Worm (Caenorhabditis elegans) whole organism, L3 larva: ENCODE results near the gene twk-24.
A peak's percentile ranks its signal among the peaks of the same experiment; 100 is the strongest.

Experiments used
- R02D3.7 ChIP-seq: fragments of 150-350 bp; optimal IDR thresholded peaks from 2 replicates; lab custom pipeline; 2014; ENCODE audit warnings: missing biosample characterization, missing genetic modification characterization
- ZK546.5 ChIP-seq: sonication (generic microtip); optimal IDR thresholded peaks from 2 replicates; lab custom pipeline; 2017; ENCODE audit warnings: missing biosample characterization, missing genetic modification characterization
- aly-2 ChIP-seq: fragments of 150-350 bp; optimal IDR thresholded peaks from 2 replicates; lab custom pipeline; 2014; ENCODE audit warnings: missing biosample characterization, missing genetic modification characterization
- ama-1 ChIP-seq: fragments of 150-350 bp; optimal IDR thresholded peaks from 2 replicates; lab custom pipeline; 2018
- ceh-16 ChIP-seq: sonication (generic microtip); optimal IDR thresholded peaks from 2 replicates; lab custom pipeline; 2017; ENCODE audit warnings: missing biosample characterization, missing genetic modification characterization
- ceh-28 ChIP-seq: fragments of 150-350 bp; optimal IDR thresholded peaks from 2 replicates; lab custom pipeline; 2014; ENCODE audit warnings: missing biosample characterization, missing genetic modification reagents, missing genetic modification characterization
- ceh-82 ChIP-seq: fragments of 150-350 bp; optimal IDR thresholded peaks from 2 replicates; lab custom pipeline; 2014; ENCODE audit warnings: missing biosample characterization, missing genetic modification characterization
- ceh-9 ChIP-seq: sonication (generic microtip); optimal IDR thresholded peaks from 2 replicates; lab custom pipeline; 2018; ENCODE audit warnings: missing biosample characterization, missing genetic modification characterization
- daf-12 ChIP-seq: fragments of 150-350 bp; optimal IDR thresholded peaks from 2 replicates; lab custom pipeline; 2014; ENCODE audit warnings: missing biosample characterization, missing genetic modification reagents, missing genetic modification characterization
- egl-27 ChIP-seq: sonication (generic microtip); optimal IDR thresholded peaks from 4 replicates; lab custom pipeline; 2017; ENCODE audit warnings: missing biosample characterization, missing genetic modification reagents, missing genetic modification characterization
- egl-5 ChIP-seq: fragments of 150-350 bp; optimal IDR thresholded peaks from 2 replicates; lab custom pipeline; 2017; ENCODE audit warnings: missing biosample characterization, missing genetic modification reagents, missing genetic modification characterization, inconsistent platforms
- elt-1 ChIP-seq: fragments of 150-350 bp; optimal IDR thresholded peaks from 2 replicates; lab custom pipeline; 2014; ENCODE audit warnings: missing biosample characterization, missing genetic modification characterization
- elt-2 ChIP-seq: sonication (generic microtip); optimal IDR thresholded peaks from 2 replicates; lab custom pipeline; 2016; ENCODE audit warnings: missing genetic modification reagents, mild to moderate bottlenecking, missing genetic modification characterization, missing compliant biosample characterization
- elt-3 ChIP-seq, 3 experiments: fragments of 150-350 bp in 1 of 3; sonication (generic microtip) in 2 of 3; optimal IDR thresholded peaks; 2 replicates in 2 of 3; 4 replicates in 1 of 3; lab custom pipeline; 2014 to 2017; ENCODE audit warnings: missing biosample characterization in 3 of 3, missing genetic modification characterization in 3 of 3
- eor-1 ChIP-seq, 2 experiments: fragments of 150-350 bp; optimal IDR thresholded peaks; 2 replicates each; lab custom pipeline; 2014 to 2018; ENCODE audit warnings: missing biosample characterization in 2 of 2, missing genetic modification characterization in 2 of 2
- fkh-10 ChIP-seq: sonication (generic microtip); optimal IDR thresholded peaks from 2 replicates; lab custom pipeline; 2017; ENCODE audit warnings: missing biosample characterization, missing genetic modification reagents, missing genetic modification characterization
- fkh-2 ChIP-seq: fragments of 150-350 bp; optimal IDR thresholded peaks from 2 replicates; lab custom pipeline; 2014; ENCODE audit warnings: missing biosample characterization, missing genetic modification reagents, missing genetic modification characterization
- fos-1 ChIP-seq: fragments of 150-350 bp; optimal IDR thresholded peaks from 2 replicates; lab custom pipeline; 2014; ENCODE audit warnings: missing biosample characterization, missing genetic modification characterization
- hmg-11 ChIP-seq: sonication (generic microtip); optimal IDR thresholded peaks from 2 replicates; lab custom pipeline; 2016; ENCODE audit warnings: missing genetic modification characterization, missing compliant biosample characterization
- jun-1 ChIP-seq: fragments of 150-350 bp; optimal IDR thresholded peaks from 2 replicates; lab custom pipeline; 2014; ENCODE audit warnings: missing biosample characterization, missing genetic modification reagents, missing genetic modification characterization
- lin-15B ChIP-seq: fragments of 150-350 bp; optimal IDR thresholded peaks from 2 replicates; lab custom pipeline; 2014; ENCODE audit warnings: missing biosample characterization, missing genetic modification characterization
- lin-39 ChIP-seq: fragments of 150-350 bp; optimal IDR thresholded peaks from 2 replicates; lab custom pipeline; 2018; ENCODE audit warnings: missing biosample characterization, missing genetic modification reagents, missing genetic modification characterization
- lsy-12 ChIP-seq: sonication (generic microtip); optimal IDR thresholded peaks from 2 replicates; lab custom pipeline; 2016; ENCODE audit warnings: mild to moderate bottlenecking, missing genetic modification characterization, missing compliant biosample characterization
- mdl-1 ChIP-seq: fragments of 150-350 bp; optimal IDR thresholded peaks from 2 replicates; lab custom pipeline; 2014; ENCODE audit warnings: missing biosample characterization, missing genetic modification characterization
- mml-1 ChIP-seq: fragments of 150-350 bp; sonication (generic microtip); optimal IDR thresholded peaks from 3 replicates; lab custom pipeline; 2014; ENCODE audit warnings: missing biosample characterization, missing genetic modification characterization
- nfya-1 ChIP-seq: sonication (generic microtip); optimal IDR thresholded peaks from 2 replicates; lab custom pipeline; 2017; ENCODE audit warnings: missing genetic modification characterization, mild to moderate bottlenecking, missing compliant biosample characterization, antibody characterized with exemption, moderate library complexity; ENCODE audit not compliant: insufficient read depth
- nhr-11 ChIP-seq: fragments of 150-350 bp; optimal IDR thresholded peaks from 2 replicates; lab custom pipeline; 2014; ENCODE audit warnings: missing biosample characterization, missing genetic modification characterization
- nhr-12 ChIP-seq: fragments of 150-350 bp; optimal IDR thresholded peaks from 2 replicates; lab custom pipeline; 2014; ENCODE audit warnings: missing biosample characterization, missing genetic modification characterization
- nhr-23 ChIP-seq: fragments of 150-350 bp; optimal IDR thresholded peaks from 2 replicates; lab custom pipeline; 2014; ENCODE audit warnings: missing biosample characterization, missing genetic modification reagents, missing genetic modification characterization
- nhr-237 ChIP-seq: fragments of 150-350 bp; optimal IDR thresholded peaks from 2 replicates; lab custom pipeline; 2014; ENCODE audit warnings: missing biosample characterization, missing genetic modification characterization
- nhr-25 ChIP-seq: sonication (generic microtip); optimal IDR thresholded peaks from 2 replicates; lab custom pipeline; 2017; ENCODE audit warnings: missing biosample characterization, missing genetic modification characterization
- nhr-28 ChIP-seq: fragments of 150-350 bp; optimal IDR thresholded peaks from 2 replicates; lab custom pipeline; 2014; ENCODE audit warnings: missing biosample characterization, missing genetic modification characterization
- nhr-43 ChIP-seq: sonication (generic microtip); optimal IDR thresholded peaks from 2 replicates; lab custom pipeline; 2016; ENCODE audit warnings: mild to moderate bottlenecking, missing genetic modification characterization, missing compliant biosample characterization; ENCODE audit not compliant: poor library complexity, severe bottlenecking
- nhr-67 ChIP-seq: fragments of 150-350 bp; optimal IDR thresholded peaks from 2 replicates; lab custom pipeline; 2014; ENCODE audit warnings: missing biosample characterization, missing genetic modification characterization
- nhr-76 ChIP-seq: fragments of 150-350 bp; sonication (generic microtip); optimal IDR thresholded peaks from 5 replicates; lab custom pipeline; 2014; ENCODE audit warnings: missing biosample characterization, missing genetic modification characterization
- nhr-77 ChIP-seq: fragments of 150-350 bp; optimal IDR thresholded peaks from 2 replicates; lab custom pipeline; 2014; ENCODE audit warnings: missing biosample characterization, missing genetic modification characterization
- pha-4 ChIP-seq: fragments of 150-350 bp; optimal IDR thresholded peaks from 2 replicates; lab custom pipeline; 2014; ENCODE audit warnings: missing biosample characterization, missing genetic modification reagents, missing genetic modification characterization
- pqm-1 ChIP-seq: fragments of 150-350 bp; optimal IDR thresholded peaks from 2 replicates; lab custom pipeline; 2017; ENCODE audit warnings: missing biosample characterization, missing genetic modification characterization, inconsistent platforms
- sea-2 ChIP-seq: fragments of 150-350 bp; sonication (generic microtip); optimal IDR thresholded peaks from 4 replicates; lab custom pipeline; 2014; ENCODE audit warnings: missing biosample characterization, missing genetic modification reagents, missing genetic modification characterization
- skn-1 ChIP-seq: fragments of 150-350 bp; optimal IDR thresholded peaks from 2 replicates; lab custom pipeline; 2014; ENCODE audit warnings: missing biosample characterization, missing genetic modification characterization
- snpc-4 ChIP-seq: fragments of 150-350 bp; optimal IDR thresholded peaks from 2 replicates; lab custom pipeline; 2014; ENCODE audit warnings: missing biosample characterization, missing genetic modification characterization
- tbx-2 ChIP-seq: sonication (generic microtip); optimal IDR thresholded peaks from 2 replicates; lab custom pipeline; 2016; ENCODE audit warnings: mild to moderate bottlenecking, missing genetic modification characterization, missing compliant biosample characterization
- unc-39 ChIP-seq: sonication (generic microtip); optimal IDR thresholded peaks from 4 replicates; lab custom pipeline; 2017; ENCODE audit warnings: missing biosample characterization, missing genetic modification characterization
- unc-62 ChIP-seq: fragments of 150-350 bp; sonication (generic microtip); optimal IDR thresholded peaks from 4 replicates; lab custom pipeline; 2014; ENCODE audit warnings: missing biosample characterization, missing genetic modification reagents, missing genetic modification characterization
- zag-1 ChIP-seq: fragments of 150-350 bp; optimal IDR thresholded peaks from 2 replicates; lab custom pipeline; 2014; ENCODE audit warnings: missing biosample characterization, missing genetic modification characterization
- ztf-11 ChIP-seq: fragments of 150-350 bp; optimal IDR thresholded peaks from 2 replicates; lab custom pipeline; 2014; ENCODE audit warnings: missing biosample characterization, missing genetic modification characterization
- ztf-4 ChIP-seq: fragments of 150-350 bp; optimal IDR thresholded peaks from 2 replicates; lab custom pipeline; 2014; ENCODE audit warnings: missing biosample characterization, missing genetic modification characterization

The twk-24 gene

ce11 chrV:12294091-12294490 is 25.0 kb upstream of the twk-24 start:
- TF ChIP-seq zag-1 (tag; lab: Kevin White, UChicago): no peak
- no peak for TF ChIP-seq unc-62 (GFP tag; lab: Kevin White, UChicago)
- TF ChIP-seq R02D3.7 (tag; lab: Kevin White, UChicago): no peak
- TF ChIP-seq lsy-12 (tag; lab: Kevin White, UChicago): no peak
- no peak for TF ChIP-seq mml-1
- TF ChIP-seq nhr-237 (tag; lab: Kevin White, UChicago): no peak
- TF ChIP-seq lin-39 (tag; lab: Kevin White, UChicago): no peak
- TF ChIP-seq pqm-1 (tag; lab: Kevin White, UChicago): no peak
- no peak for TF ChIP-seq nhr-67 (tag; lab: Kevin White, UChicago)
- no peak for TF ChIP-seq egl-5 (tag; lab: Kevin White, UChicago)
- TF ChIP-seq nhr-25 (tag; lab: Kevin White, UChicago): peak; percentile 4
- TF ChIP-seq ztf-11 (tag; lab: Kevin White, UChicago): no peak
- TF ChIP-seq jun-1 (tag; lab: Kevin White, UChicago): no peak
- peak in 2 of 3 experiments; percentile 23 to 49 for TF ChIP-seq elt-3 (tag; optimal IDR thresholded peaks at IDR 0.05; lab: Kevin White, UChicago)
- TF ChIP-seq nhr-12 (tag; lab: Kevin White, UChicago): no peak

- TF ChIP-seq ceh-82 (tag; lab: Kevin White, UChicago) (peak; percentile 49), lin-15B (peak; percentile 85), elt-2 (tag; lab: Kevin White, UChicago) (peak; percentile 61), zag-1 (tag; lab: Kevin White, UChicago) (peak; percentile 11), fkh-2 (tag; lab: Kevin White, UChicago) (no peak), aly-2 (peak; percentile 4), ama-1 (lab: Kevin White, UChicago) (peak; percentile 35), nhr-237 (tag; lab: Kevin White, UChicago) (no peak), elt-1 (tag; lab: Kevin White, UChicago) (peak; percentile 41), egl-27 (tag; lab: Kevin White, UChicago) (no peak), nhr-76 (tag; lab: Kevin White, UChicago) (no peak), ceh-9 (tag; lab: Kevin White, UChicago) (no peak), egl-5 (tag; lab: Kevin White, UChicago) (peak; percentile 58), ceh-28 (tag; lab: Kevin White, UChicago) (peak; percentile 63), ztf-4 (tag; lab: Kevin White, UChicago) (peak; percentile 6), mdl-1 (tag; lab: Kevin White, UChicago) (peak; percentile 5), unc-62 (GFP tag; lab: Kevin White, UChicago) (no peak), sea-2 (no peak), nhr-43 (tag; lab: Kevin White, UChicago) (peak; percentile 80), fos-1 (tag; lab: Kevin White, UChicago) (no peak), nfya-1 (tag; lab: Kevin White, UChicago) (peak; percentile 89), nhr-77 (tag; lab: Kevin White, UChicago) (peak; percentile 52), hmg-11 (tag; lab: Kevin White, UChicago) (peak; percentile 93), snpc-4 (peak; percentile 87), R02D3.7 (tag; lab: Kevin White, UChicago) (peak; percentile 86), nhr-25 (tag; lab: Kevin White, UChicago) (peak; percentile 70), ztf-11 (tag; lab: Kevin White, UChicago) (no peak), nhr-67 (tag; lab: Kevin White, UChicago) (no peak), nhr-11 (tag; lab: Kevin White, UChicago) (peak; percentile 56), nhr-12 (tag; lab: Kevin White, UChicago) (no peak), eor-1 (tag; optimal IDR thresholded peaks at IDR 0.05; lab: Kevin White, UChicago) (no peak), nhr-28 (tag; lab: Kevin White, UChicago) (no peak), unc-39 (tag; lab: Kevin White, UChicago) (no peak), lsy-12 (tag; lab: Kevin White, UChicago) (peak; percentile 79), fkh-10 (GFP tag; lab: Kevin White, UChicago) (peak; percentile 21), daf-12 (tag; lab: Kevin White, UChicago) (no peak), elt-3 (tag; optimal IDR thresholded peaks at IDR 0.05; lab: Kevin White, UChicago) (no peak), lin-39 (tag; lab: Kevin White, UChicago) (peak; percentile 70), jun-1 (tag; lab: Kevin White, UChicago) (peak; percentile 74), nhr-23 (tag; lab: Kevin White, UChicago) (peak; percentile 87), ceh-16 (tag; lab: Kevin White, UChicago) (no peak), ZK546.5 (peak; percentile 1), skn-1 (tag; lab: Kevin White, UChicago) (peak; percentile 65), pqm-1 (tag; lab: Kevin White, UChicago) (peak; percentile 37), mml-1 (no peak), pha-4 (tag; lab: Kevin White, UChicago) (peak; percentile 92), tbx-2 (peak; percentile 87)
Observed at ce11 chrV:12291587-12291986, 22.5 kb upstream of the twk-24 start, which contains the start of the genes srpa-68 and srh-16. srpa-68 (minus strand) TSS chrV:12291658. srh-16 (plus strand) TSS chrV:12291861.
